Worm (Caenorhabditis elegans) whole organism, early embryonic: ENCODE results near the gene srbc-10.
"Not testable (repeated sequence)": the region's sequence is repeated elsewhere in the genome, so short reads cannot be mapped to it uniquely, and the experiment has no call there.

Source experiments
- B0310.2 ChIP-seq: sonication (generic microtip); optimal IDR thresholded peaks from 2 replicates; lab custom pipeline; 2016; ENCODE audit warnings: mild to moderate bottlenecking, missing genetic modification characterization, missing compliant biosample characterization
- F13C5.2 ChIP-seq: sonication (generic microtip); optimal IDR thresholded peaks from 2 replicates; lab custom pipeline; 2017; ENCODE audit warnings: mild to moderate bottlenecking, missing genetic modification characterization, inconsistent platforms, missing compliant biosample characterization
- aly-1 ChIP-seq: sonication (generic microtip); optimal IDR thresholded peaks from 2 replicates; lab custom pipeline; 2016; ENCODE audit warnings: missing genetic modification characterization, missing compliant biosample characterization
- ama-1 ChIP-seq: fragments of 150-350 bp; optimal IDR thresholded peaks from 2 replicates; lab custom pipeline; 2014
- ceh-13 ChIP-seq: fragments of 200-800 bp; sonication (Bioruptor generic); optimal IDR thresholded peaks from 2 replicates; lab custom pipeline; 2018; ENCODE audit warnings: mild to moderate bottlenecking, missing genetic modification characterization, missing compliant biosample characterization
- ceh-36 ChIP-seq: sonication (generic microtip); optimal IDR thresholded peaks from 2 replicates; lab custom pipeline; 2016; ENCODE audit warnings: missing genetic modification characterization, inconsistent platforms, missing compliant biosample characterization
- ets-7 ChIP-seq: sonication (generic microtip); optimal IDR thresholded peaks from 2 replicates; lab custom pipeline; 2016; ENCODE audit warnings: missing genotype, missing genetic modification characterization, missing compliant biosample characterization
- flt-1 ChIP-seq: fragments of 200-800 bp; sonication (Bioruptor generic); IDR thresholded peaks from 2 replicates; pipeline ENCODE4 v1.3.6; 2022; ENCODE audit warnings: missing genetic modification characterization, missing compliant biosample characterization
- hmbx-1 ChIP-seq: sonication (generic microtip); optimal IDR thresholded peaks from 2 replicates; lab custom pipeline; 2016; ENCODE audit warnings: mild to moderate bottlenecking, missing genetic modification characterization, missing compliant biosample characterization
- hmg-4 ChIP-seq: fragments of 200-800 bp; sonication (Bioruptor generic); optimal IDR thresholded peaks from 2 replicates; lab custom pipeline; 2018; ENCODE audit warnings: mild to moderate bottlenecking, missing genetic modification characterization, missing compliant biosample characterization
- hnd-1 ChIP-seq: sonication (generic microtip); optimal IDR thresholded peaks from 2 replicates; lab custom pipeline; 2016; ENCODE audit warnings: missing genetic modification characterization, missing compliant biosample characterization
- pes-1 ChIP-seq: fragments of 200-800 bp; sonication (Bioruptor generic); IDR thresholded peaks from 2 replicates; pipeline ENCODE4 v1.3.6; 2022; ENCODE audit warnings: missing genetic modification reagents, missing genetic modification characterization, missing compliant biosample characterization
- scrt-1 ChIP-seq: fragments of 200-800 bp; sonication (Bioruptor generic); IDR thresholded peaks from 2 replicates; pipeline ENCODE4 v1.3.6; 2022; ENCODE audit warnings: missing genetic modification characterization, missing compliant biosample characterization
- sea-1 ChIP-seq: fragments of 200-800 bp; sonication (Bioruptor generic); conservative IDR thresholded peaks from 2 replicates; pipeline ENCODE4 v1.3.6; 2022; ENCODE audit warnings: missing genetic modification characterization, missing compliant biosample characterization
- tbx-11 ChIP-seq: fragments of 200-800 bp; sonication (Bioruptor generic); IDR thresholded peaks from 2 replicates; pipeline ENCODE4 v1.3.6; 2022; ENCODE audit warnings: missing genetic modification characterization, missing compliant biosample characterization
- tbx-37 ChIP-seq: fragments of 200-800 bp; sonication (Bioruptor generic); conservative IDR thresholded peaks from 2 replicates; pipeline ENCODE4 v1.3.6; 2022; ENCODE audit warnings: missing genetic modification reagents, missing genetic modification characterization, missing compliant biosample characterization
- tra-4 ChIP-seq: sonication (generic microtip); optimal IDR thresholded peaks from 2 replicates; lab custom pipeline; 2017; ENCODE audit warnings: missing genetic modification characterization, missing compliant biosample characterization

The srbc-10 gene

ce11 chrV:7464696-7465095 lies 28.1 kb downstream of the srbc-10 start, which contains the start of gene srh-89:
Gene srh-89, minus strand, starts transcription at chrV:7464796.
- TF ChIP-seq ceh-13 (GFP tag; lab: Kevin White, UChicago), result no peak
- no peak for TF ChIP-seq hmbx-1 (tag; lab: Kevin White, UChicago)
- no peak for TF ChIP-seq scrt-1 (GFP tag; lab: Robert Waterston, UW)
- TF ChIP-seq ceh-36, result no peak
- no peak for TF ChIP-seq ama-1 (lab: Kevin White, UChicago)
- TF ChIP-seq ets-7, result no peak
- no peak for TF ChIP-seq tbx-11 (GFP tag; lab: Robert Waterston, UW)
- no peak for TF ChIP-seq sea-1 (GFP tag; lab: Robert Waterston, UW)
- no peak for TF ChIP-seq hmg-4
- TF ChIP-seq hnd-1, result no peak
- no peak for TF ChIP-seq flt-1 (GFP tag; lab: Robert Waterston, UW)
- TF ChIP-seq B0310.2 (tag; lab: Kevin White, UChicago), result no peak
- no peak for TF ChIP-seq F13C5.2 (tag; lab: Kevin White, UChicago)
- TF ChIP-seq tbx-37 (GFP tag; lab: Robert Waterston, UW), result no peak
- no peak for TF ChIP-seq tra-4 (tag; lab: Kevin White, UChicago)

ce11 chrV:7460898-7461297 lies 31.9 kb downstream of the srbc-10 start, which contains the start of gene srh-92:
Gene srh-92, minus strand, starts transcription at chrV:7460998.
- TF ChIP-seq hmg-4, result no peak
- TF ChIP-seq tbx-11 (GFP tag; lab: Robert Waterston, UW), result no peak
- no peak for TF ChIP-seq ama-1 (lab: Kevin White, UChicago)
- TF ChIP-seq ets-7, result no peak
- TF ChIP-seq hnd-1, result no peak

ce11 chrV:7455008-7455407 lies 37.8 kb downstream of the srbc-10 start, which contains the start of gene F25E5.2:
Gene F25E5.2, plus strand, starts transcription at chrV:7455308.
- TF ChIP-seq sea-1 (GFP tag; lab: Robert Waterston, UW) (no peak), F13C5.2 (tag; lab: Kevin White, UChicago) (no peak), ets-7 (no peak), B0310.2 (tag; lab: Kevin White, UChicago) (no peak), flt-1 (GFP tag; lab: Robert Waterston, UW) (no peak)

- TF ChIP-seq ceh-36 (no peak), ama-1 (lab: Kevin White, UChicago) (no peak), ets-7 (no peak), pes-1 (GFP tag; lab: Robert Waterston, UW) (no peak), hmbx-1 (tag; lab: Kevin White, UChicago) (no peak), scrt-1 (GFP tag; lab: Robert Waterston, UW) (no peak), flt-1 (GFP tag; lab: Robert Waterston, UW) (no peak)
Measured at ce11 chrV:7454236-7454635, 38.6 kb downstream of the srbc-10 start, which contains the start of gene try-8. Gene try-8, minus strand, starts transcription at chrV:7454336.

- TF ChIP-seq flt-1 (GFP tag; lab: Robert Waterston, UW) (no peak), hnd-1 (no peak), ceh-13 (GFP tag; lab: Kevin White, UChicago) (no peak), hmbx-1 (tag; lab: Kevin White, UChicago) (no peak), F13C5.2 (tag; lab: Kevin White, UChicago) (no peak), scrt-1 (GFP tag; lab: Robert Waterston, UW) (no peak), B0310.2 (tag; lab: Kevin White, UChicago) (no peak), ama-1 (lab: Kevin White, UChicago) (no peak), hmg-4 (no peak), ets-7 (no peak), sea-1 (GFP tag; lab: Robert Waterston, UW) (no peak), tbx-11 (GFP tag; lab: Robert Waterston, UW) (no peak), ceh-36 (no peak), aly-1 (no peak), tra-4 (tag; lab: Kevin White, UChicago) (no peak), tbx-37 (GFP tag; lab: Robert Waterston, UW) (no peak)
Measured at ce11 chrV:7451421-7451820, 41.4 kb downstream of the srbc-10 start, which contains the start of gene try-11. Gene try-11, plus strand, starts transcription at chrV:7451721.

- TF ChIP-seq aly-1 (no peak), hmbx-1 (tag; lab: Kevin White, UChicago) (no peak), hnd-1 (no peak), ceh-13 (GFP tag; lab: Kevin White, UChicago) (no peak), ets-7 (no peak), ama-1 (lab: Kevin White, UChicago) (no peak), tbx-11 (GFP tag; lab: Robert Waterston, UW) (no peak), tra-4 (tag; lab: Kevin White, UChicago) (no peak), hmg-4 (no peak), flt-1 (GFP tag; lab: Robert Waterston, UW) (no peak), scrt-1 (GFP tag; lab: Robert Waterston, UW) (no peak), tbx-37 (GFP tag; lab: Robert Waterston, UW) (no peak), F13C5.2 (tag; lab: Kevin White, UChicago) (no peak)
Measured at ce11 chrV:7449303-7449827, 43.5 kb downstream of the srbc-10 start, which contains the start of gene try-12. Gene try-12, plus strand, starts transcription at chrV:7449353.

- TF ChIP-seq ceh-13 (GFP tag; lab: Kevin White, UChicago), result no peak
Measured at ce11 chrV:7446965-7447364, 45.9 kb downstream of the srbc-10 start, which contains the start of gene F25E5.5. Gene F25E5.5, plus strand, starts transcription at chrV:7447265.

- not testable (repeated sequence) for TF ChIP-seq tbx-37 (GFP tag; lab: Robert Waterston, UW); F13C5.2 (tag; lab: Kevin White, UChicago); hnd-1
Measured at ce11 chrV:7444331-7444730, 48.5 kb downstream of the srbc-10 start, which contains the start of gene nhr-141. Gene nhr-141, plus strand, starts transcription at chrV:7444661.
